Worm (Caenorhabditis elegans): ENCODE data around the gene tbc-17.

DNA sequence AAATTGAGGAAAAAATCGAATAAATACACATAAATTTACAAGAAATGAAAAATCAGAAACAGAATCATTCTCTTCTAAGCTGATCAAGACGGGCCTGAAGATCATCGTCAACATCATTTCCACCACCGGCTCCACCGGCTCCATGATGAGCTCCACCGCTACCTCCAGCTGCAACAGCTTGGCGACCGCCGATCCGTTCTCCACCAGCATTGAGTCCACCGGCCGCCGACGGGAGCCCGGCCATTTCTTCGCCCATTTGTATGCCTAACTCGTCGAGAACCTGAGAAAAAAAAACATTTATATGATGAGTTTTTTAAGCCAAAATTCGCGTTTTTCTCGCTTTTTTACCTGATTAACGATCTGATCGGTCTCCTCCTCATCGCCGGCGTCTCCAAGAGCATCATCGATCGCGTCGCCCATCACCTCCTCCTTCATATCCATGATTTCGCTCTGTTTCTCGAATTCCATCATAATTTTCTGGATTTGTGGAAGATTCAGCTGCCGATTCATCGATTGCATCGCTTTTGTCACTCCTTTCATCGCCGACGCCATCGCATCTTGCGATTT is 73.1 kb downstream of the tbc-17 start:
- no peak for TF ChIP-seq him-1 (tag; optimal IDR thresholded peaks at IDR 0.05)
- no peak for TF ChIP-seq dao-5 (tag; optimal IDR thresholded peaks at IDR 0.05)
